Worm (Caenorhabditis elegans) whole organism, L2 larva: ENCODE data around the gene F39C12.1.

ENCODE experiments used
- C34F6.9 ChIP-seq: fragments of 150-350 bp; optimal IDR thresholded peaks from 2 replicates; lab custom pipeline; 2014; ENCODE audit warnings: missing biosample characterization, missing genetic modification characterization
- F13H6.1 ChIP-seq: sonication (generic microtip); optimal IDR thresholded peaks from 2 replicates; lab custom pipeline; 2016; ENCODE audit warnings: missing genetic modification characterization, missing compliant biosample characterization
- Y55F3AM.14 ChIP-seq: fragments of 200-800 bp; sonication (Bioruptor generic); optimal IDR thresholded peaks from 2 replicates; lab custom pipeline; 2018; ENCODE audit warnings: mild to moderate bottlenecking, missing genetic modification characterization, missing compliant biosample characterization
- alr-1 ChIP-seq: fragments of 150-350 bp; optimal IDR thresholded peaks from 2 replicates; lab custom pipeline; 2014; ENCODE audit warnings: missing biosample characterization, missing genetic modification characterization
- ama-1 ChIP-seq: fragments of 150-350 bp; optimal IDR thresholded peaks from 2 replicates; lab custom pipeline; 2018; ENCODE audit warnings: inconsistent platforms
- blmp-1 ChIP-seq: sonication (generic microtip); optimal IDR thresholded peaks from 2 replicates; lab custom pipeline; 2017; ENCODE audit warnings: missing genetic modification characterization, mild to moderate bottlenecking, missing compliant biosample characterization, antibody characterized with exemption, moderate library complexity; ENCODE audit not compliant: insufficient read depth
- ceh-16 ChIP-seq: fragments of 150-350 bp; optimal IDR thresholded peaks from 2 replicates; lab custom pipeline; 2014; ENCODE audit warnings: missing biosample characterization, missing genetic modification characterization
- ceh-82 ChIP-seq: fragments of 150-350 bp; optimal IDR thresholded peaks from 2 replicates; lab custom pipeline; 2014; ENCODE audit warnings: missing biosample characterization, missing genetic modification characterization
- crh-2 ChIP-seq: sonication (generic microtip); optimal IDR thresholded peaks from 2 replicates; lab custom pipeline; 2017; ENCODE audit warnings: missing biosample characterization, missing genetic modification characterization
- dmd-4 ChIP-seq: sonication (generic microtip); optimal IDR thresholded peaks from 2 replicates; lab custom pipeline; 2017; ENCODE audit warnings: missing biosample characterization, missing genetic modification characterization
- egl-27 ChIP-seq: sonication (generic microtip); optimal IDR thresholded peaks from 3 replicates; lab custom pipeline; 2017; ENCODE audit warnings: missing biosample characterization, missing genetic modification reagents, missing genetic modification characterization
- elt-1 ChIP-seq: fragments of 150-350 bp; optimal IDR thresholded peaks from 2 replicates; lab custom pipeline; 2014; ENCODE audit warnings: missing biosample characterization, missing genetic modification characterization
- fos-1 ChIP-seq: fragments of 150-350 bp; optimal IDR thresholded peaks from 2 replicates; lab custom pipeline; 2014; ENCODE audit warnings: missing biosample characterization, missing genetic modification characterization
- gmeb-1 ChIP-seq: fragments of 150-350 bp; optimal IDR thresholded peaks from 2 replicates; lab custom pipeline; 2014; ENCODE audit warnings: missing biosample characterization, missing genetic modification characterization
- lin-11 ChIP-seq: fragments of 150-350 bp; sonication (generic microtip); optimal IDR thresholded peaks from 2 replicates; lab custom pipeline; 2014; ENCODE audit warnings: missing biosample characterization, missing genetic modification characterization, inconsistent platforms, mixed read lengths
- lin-13 ChIP-seq: fragments of 150-350 bp; optimal IDR thresholded peaks from 2 replicates; lab custom pipeline; 2014; ENCODE audit warnings: missing biosample characterization, missing genetic modification reagents, missing genetic modification characterization
- lin-39 ChIP-seq: fragments of 150-350 bp; optimal IDR thresholded peaks from 2 replicates; lab custom pipeline; 2014; ENCODE audit warnings: missing biosample characterization, missing genetic modification reagents, missing genetic modification characterization
- lsy-2 ChIP-seq, 2 experiments: fragments of 150-350 bp in 1 of 2; sonication (generic microtip) in 1 of 2; optimal IDR thresholded peaks; 2 replicates each; lab custom pipeline; 2014 to 2017; ENCODE audit warnings: missing biosample characterization in 2 of 2, missing genetic modification characterization in 2 of 2
- mab-5 ChIP-seq: fragments of 150-350 bp; optimal IDR thresholded peaks from 2 replicates; lab custom pipeline; 2014; ENCODE audit warnings: missing biosample characterization, missing genetic modification characterization
- mdl-1 ChIP-seq, 2 experiments: fragments of 150-350 bp in 1 of 2; sonication (generic microtip) in 1 of 2; optimal IDR thresholded peaks; 2 replicates each; lab custom pipeline; 2017; ENCODE audit warnings: missing biosample characterization in 2 of 2, missing genetic modification characterization in 2 of 2
- nhr-10 ChIP-seq: sonication (generic microtip); optimal IDR thresholded peaks from 2 replicates; lab custom pipeline; 2017; ENCODE audit warnings: missing biosample characterization, missing genetic modification characterization
- nhr-11 ChIP-seq: fragments of 150-350 bp; optimal IDR thresholded peaks from 2 replicates; lab custom pipeline; 2014; ENCODE audit warnings: missing biosample characterization, missing genetic modification characterization
- nhr-129 ChIP-seq: fragments of 150-350 bp; optimal IDR thresholded peaks from 2 replicates; lab custom pipeline; 2014; ENCODE audit warnings: missing biosample characterization, missing genetic modification characterization
- nhr-23 ChIP-seq: fragments of 150-350 bp; optimal IDR thresholded peaks from 2 replicates; lab custom pipeline; 2014; ENCODE audit warnings: missing biosample characterization, missing genetic modification reagents, missing genetic modification characterization
- nhr-6 ChIP-seq: fragments of 150-350 bp; optimal IDR thresholded peaks from 2 replicates; lab custom pipeline; 2014; ENCODE audit warnings: missing biosample characterization, missing genetic modification characterization
- nhr-77 ChIP-seq: fragments of 150-350 bp; optimal IDR thresholded peaks from 2 replicates; lab custom pipeline; 2014; ENCODE audit warnings: missing biosample characterization, missing genetic modification characterization
- peb-1 ChIP-seq: fragments of 150-350 bp; optimal IDR thresholded peaks from 2 replicates; lab custom pipeline; 2014; ENCODE audit warnings: missing biosample characterization, missing genetic modification characterization
- sem-4 ChIP-seq: fragments of 150-350 bp; optimal IDR thresholded peaks from 2 replicates; lab custom pipeline; 2014; ENCODE audit warnings: missing biosample characterization, missing genetic modification reagents, missing genetic modification characterization
- skn-1 ChIP-seq: sonication (generic microtip); optimal IDR thresholded peaks from 2 replicates; lab custom pipeline; 2017; ENCODE audit warnings: missing biosample characterization, missing genetic modification characterization
- sma-3 ChIP-seq: sonication (generic microtip); optimal IDR thresholded peaks from 2 replicates; lab custom pipeline; 2016; ENCODE audit warnings: missing genetic modification reagents, missing genetic modification characterization, missing compliant biosample characterization
- sma-9 ChIP-seq, 2 experiments: fragments of 150-350 bp in 1 of 2; sonication (generic microtip) in 1 of 2; optimal IDR thresholded peaks; 2 replicates each; lab custom pipeline; 2014 to 2016; ENCODE audit warnings: missing genetic modification characterization in 2 of 2, mild to moderate bottlenecking in 1 of 2, missing biosample characterization in 1 of 2, missing compliant biosample characterization in 1 of 2, missing genetic modification reagents in 1 of 2, moderate library complexity in 1 of 2
- unc-62 ChIP-seq: fragments of 150-350 bp; optimal IDR thresholded peaks from 2 replicates; lab custom pipeline; 2014; ENCODE audit warnings: missing biosample characterization, missing genetic modification reagents, missing genetic modification characterization
- zag-1 ChIP-seq: fragments of 150-350 bp; optimal IDR thresholded peaks from 2 replicates; lab custom pipeline; 2014; ENCODE audit warnings: missing biosample characterization, missing genetic modification characterization
- ztf-1 ChIP-seq: fragments of 200-800 bp; sonication (Bioruptor generic); conservative IDR thresholded peaks from 2 replicates; pipeline ENCODE4 v1.3.6; 2022; ENCODE audit warnings: missing genetic modification characterization, missing compliant biosample characterization
- ztf-11 ChIP-seq: sonication (generic microtip); optimal IDR thresholded peaks from 2 replicates; lab custom pipeline; 2017; ENCODE audit warnings: missing biosample characterization, missing genetic modification characterization

F39C12.1 gene

DNA sequence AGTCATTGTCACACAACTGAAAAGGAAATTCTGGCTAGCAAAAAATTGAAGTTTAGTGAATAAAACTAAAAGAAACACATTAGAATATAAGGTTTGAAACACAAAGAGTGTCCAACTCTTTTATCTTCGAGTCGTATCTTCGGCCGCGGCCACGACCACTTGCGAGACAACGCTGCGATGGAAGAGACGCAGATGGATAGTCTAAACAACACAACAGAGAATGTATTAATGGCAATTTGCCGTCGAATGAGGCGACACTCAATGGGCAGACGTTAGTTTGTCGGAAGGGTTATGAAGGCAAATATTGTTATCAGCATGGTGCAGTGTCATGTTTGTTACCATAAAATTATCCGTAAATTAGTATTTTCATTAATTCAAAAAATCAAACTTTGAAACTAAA lies at the start of gene F39C12.1:
F39C12.1 (minus strand) TSS at position 136 of the 400 bp plus-strand sequence.
- TF ChIP-seq sma-9 (GFP tag; optimal IDR thresholded peaks at IDR 0.05; lab: Kevin White, UChicago) (peak; percentile 62), sma-9 (tag; optimal IDR thresholded peaks at IDR 0.05; lab: Kevin White, UChicago) (no peak), sma-3 (GFP tag; lab: Kevin White, UChicago) (peak; percentile 0), lin-11 (no peak), nhr-6 (tag; lab: Kevin White, UChicago) (no peak), gmeb-1 (no peak), unc-62 (GFP tag; lab: Kevin White, UChicago) (no peak), crh-2 (tag; lab: Kevin White, UChicago) (peak; percentile 73), dmd-4 (tag; lab: Kevin White, UChicago) (no peak), ama-1 (lab: Kevin White, UChicago) (no peak), fos-1 (peak; percentile 89), elt-1 (tag; lab: Kevin White, UChicago) (no peak), nhr-10 (tag; lab: Kevin White, UChicago) (no peak), ztf-1 (GFP tag; lab: Robert Waterston, UW) (no peak), mab-5 (tag; lab: Kevin White, UChicago) (no peak), nhr-129 (tag; lab: Kevin White, UChicago) (peak; percentile 32), lin-13 (no peak), ceh-82 (tag; lab: Kevin White, UChicago) (no peak), alr-1 (no peak), Y55F3AM.14 (no peak), egl-27 (tag; lab: Kevin White, UChicago) (no peak), F13H6.1 (tag; lab: Kevin White, UChicago) (no peak), C34F6.9 (tag; lab: Kevin White, UChicago) (peak; percentile 55), ztf-11 (no peak)

DNA sequence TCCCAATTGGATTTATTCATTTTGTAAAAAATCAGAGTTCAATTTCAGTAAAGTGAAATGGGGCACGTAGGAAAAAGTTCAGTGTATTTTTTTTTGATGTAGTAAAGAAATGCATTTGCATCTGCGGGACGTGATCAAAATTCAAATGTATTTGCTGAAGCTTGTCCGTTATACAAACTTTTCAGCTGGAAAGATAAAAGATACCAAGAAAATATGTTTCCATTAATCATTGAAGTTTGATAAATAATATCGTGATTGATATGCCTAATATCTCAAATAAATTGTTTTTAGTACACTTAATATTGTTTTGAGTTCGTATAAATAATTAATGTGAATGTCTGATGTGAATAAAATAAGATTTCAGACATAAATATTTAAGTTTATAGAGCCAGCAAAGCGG lies 49.4 kb upstream of the F39C12.1 start:
- TF ChIP-seq ztf-1 (GFP tag; lab: Robert Waterston, UW), result no peak
- no peak for TF ChIP-seq blmp-1 (tag; lab: Kevin White, UChicago)
- no peak for TF ChIP-seq nhr-23 (tag; lab: Kevin White, UChicago)
- no peak for TF ChIP-seq zag-1 (tag; lab: Kevin White, UChicago)
- no peak for TF ChIP-seq unc-62 (GFP tag; lab: Kevin White, UChicago)
- TF ChIP-seq elt-1 (tag; lab: Kevin White, UChicago), result no peak
- TF ChIP-seq nhr-6 (tag; lab: Kevin White, UChicago), result no peak
- no peak for TF ChIP-seq peb-1 (tag; lab: Kevin White, UChicago)
- no peak for TF ChIP-seq mdl-1 (tag; optimal IDR thresholded peaks at IDR 0.05; lab: Kevin White, UChicago)
- TF ChIP-seq sma-3 (GFP tag; lab: Kevin White, UChicago), result no peak
- TF ChIP-seq alr-1, result no peak
- TF ChIP-seq, all 48 proteins: peak for 0

DNA sequence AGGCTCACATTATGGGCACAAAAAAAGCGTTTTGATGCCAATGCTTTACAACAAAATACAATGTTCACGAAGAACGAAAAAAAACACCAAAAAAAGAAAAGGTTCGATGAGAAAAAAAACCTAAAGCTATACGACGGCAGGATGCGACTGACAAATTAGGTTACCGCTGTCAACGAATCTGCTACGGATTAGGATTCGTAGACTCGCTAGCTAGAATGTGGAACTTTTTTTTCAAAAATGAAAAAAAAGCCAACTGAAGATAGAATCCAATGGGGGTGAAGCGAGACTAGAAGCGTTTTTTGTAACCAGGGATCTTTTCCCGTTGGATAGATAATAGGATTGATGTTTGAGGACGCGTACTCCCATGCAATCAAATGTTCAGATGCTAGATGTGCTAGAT lies 49.0 kb upstream of the F39C12.1 start:
- TF ChIP-seq ceh-16 (tag; lab: Kevin White, UChicago), result no peak
- TF ChIP-seq C34F6.9 (tag; lab: Kevin White, UChicago), result no peak
- peak; percentile 17 for TF ChIP-seq sma-9 (GFP tag; optimal IDR thresholded peaks at IDR 0.05; lab: Kevin White, UChicago)
- no peak for TF ChIP-seq sma-9 (tag; optimal IDR thresholded peaks at IDR 0.05; lab: Kevin White, UChicago)
- TF ChIP-seq sma-3 (GFP tag; lab: Kevin White, UChicago), result no peak
- TF ChIP-seq zag-1 (tag; lab: Kevin White, UChicago), result peak; percentile 26

DNA sequence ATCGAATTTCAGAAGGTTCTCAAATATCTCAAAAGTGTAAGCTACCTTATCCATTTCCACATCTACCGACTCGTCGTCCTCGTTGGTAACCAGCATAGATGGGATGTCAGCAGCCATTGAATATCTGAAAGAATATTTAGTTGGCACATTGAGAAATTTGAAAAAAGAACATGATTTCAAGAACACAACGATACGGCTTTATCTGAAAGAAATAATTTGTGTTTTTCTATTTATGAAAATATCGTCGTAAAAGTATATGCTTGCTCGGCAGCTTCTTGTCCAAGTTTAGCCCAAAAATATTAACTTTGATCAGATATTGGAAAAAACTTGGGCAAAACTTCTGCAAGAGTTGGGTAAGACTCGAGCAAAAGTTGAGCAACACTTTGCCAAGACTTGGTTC lies 47.7 kb upstream of the F39C12.1 start, which contains the start of gene T07F12.4:
T07F12.4 (minus strand) TSS at position 130 of the 400 bp plus-strand sequence.
- no peak for TF ChIP-seq ama-1 (lab: Kevin White, UChicago)
- no peak for TF ChIP-seq lsy-2 (tag; optimal IDR thresholded peaks at IDR 0.05; lab: Kevin White, UChicago)
- no peak for TF ChIP-seq nhr-11 (tag; lab: Kevin White, UChicago)
- no peak for TF ChIP-seq unc-62 (GFP tag; lab: Kevin White, UChicago)
- TF ChIP-seq sem-4, result no peak
- no peak for TF ChIP-seq skn-1 (tag; lab: Kevin White, UChicago)
- TF ChIP-seq F13H6.1 (tag; lab: Kevin White, UChicago), result no peak
- no peak for TF ChIP-seq ceh-82 (tag; lab: Kevin White, UChicago)
- TF ChIP-seq egl-27 (tag; lab: Kevin White, UChicago), result no peak
- no peak for TF ChIP-seq C34F6.9 (tag; lab: Kevin White, UChicago)
- no peak for TF ChIP-seq nhr-10 (tag; lab: Kevin White, UChicago)
- no peak for TF ChIP-seq lin-39
- no peak for TF ChIP-seq lin-13
- TF ChIP-seq ceh-16 (tag; lab: Kevin White, UChicago), result no peak
- TF ChIP-seq nhr-77 (tag; lab: Kevin White, UChicago), result no peak
- TF ChIP-seq ztf-11, result no peak
- no peak for TF ChIP-seq zag-1 (tag; lab: Kevin White, UChicago)
